Worm (Caenorhabditis elegans) whole organism, midembryonic: ENCODE data around the gene wht-1.

Source experiments
- T22C8.4 ChIP-seq: fragments of 200-800 bp; sonication (Bioruptor generic); IDR thresholded peaks from 2 replicates; pipeline ENCODE4 v1.3.6; 2022; ENCODE audit warnings: missing genetic modification characterization, missing compliant biosample characterization
- cog-1 ChIP-seq: sonication (generic microtip); optimal IDR thresholded peaks from 2 replicates; lab custom pipeline; 2016; ENCODE audit warnings: missing genetic modification characterization, missing compliant biosample characterization
- flt-1 ChIP-seq: fragments of 200-800 bp; sonication (Bioruptor generic); IDR thresholded peaks from 2 replicates; pipeline ENCODE4 v1.3.6; 2022; ENCODE audit warnings: missing genetic modification characterization, missing compliant biosample characterization
- klf-2 ChIP-seq: fragments of 200-800 bp; sonication (Bioruptor generic); conservative IDR thresholded peaks from 2 replicates; pipeline ENCODE4 v1.3.6; 2022; ENCODE audit warnings: missing genetic modification reagents, missing genetic modification characterization, missing compliant biosample characterization
- med-1 ChIP-seq: sonication (generic microtip); optimal IDR thresholded peaks from 2 replicates; lab custom pipeline; 2017; ENCODE audit warnings: missing genetic modification characterization, mild to moderate bottlenecking, missing compliant biosample characterization, antibody characterized with exemption, missing genetic modification reagents; ENCODE audit not compliant: insufficient read depth
- ref-1 ChIP-seq: fragments of 200-800 bp; sonication (Bioruptor generic); conservative IDR thresholded peaks from 2 replicates; pipeline ENCODE4 v1.3.6; 2022; ENCODE audit warnings: missing genetic modification reagents, missing genetic modification characterization, missing compliant biosample characterization
- tab-1 ChIP-seq: fragments of 200-800 bp; sonication (Bioruptor generic); IDR thresholded peaks from 2 replicates; pipeline ENCODE4 v1.3.6; 2022; ENCODE audit warnings: missing genetic modification characterization, missing compliant biosample characterization
- ztf-23 ChIP-seq: fragments of 200-800 bp; sonication (Bioruptor generic); IDR thresholded peaks from 2 replicates; pipeline ENCODE4 v1.3.6; 2022; ENCODE audit warnings: missing genetic modification reagents, missing genetic modification characterization, missing compliant biosample characterization
- ztf-29 ChIP-seq: fragments of 200-800 bp; sonication (Bioruptor generic); IDR thresholded peaks from 2 replicates; pipeline ENCODE4 v1.3.6; 2022; ENCODE audit warnings: missing genetic modification reagents, missing genetic modification characterization, missing compliant biosample characterization

wht-1 gene

DNA sequence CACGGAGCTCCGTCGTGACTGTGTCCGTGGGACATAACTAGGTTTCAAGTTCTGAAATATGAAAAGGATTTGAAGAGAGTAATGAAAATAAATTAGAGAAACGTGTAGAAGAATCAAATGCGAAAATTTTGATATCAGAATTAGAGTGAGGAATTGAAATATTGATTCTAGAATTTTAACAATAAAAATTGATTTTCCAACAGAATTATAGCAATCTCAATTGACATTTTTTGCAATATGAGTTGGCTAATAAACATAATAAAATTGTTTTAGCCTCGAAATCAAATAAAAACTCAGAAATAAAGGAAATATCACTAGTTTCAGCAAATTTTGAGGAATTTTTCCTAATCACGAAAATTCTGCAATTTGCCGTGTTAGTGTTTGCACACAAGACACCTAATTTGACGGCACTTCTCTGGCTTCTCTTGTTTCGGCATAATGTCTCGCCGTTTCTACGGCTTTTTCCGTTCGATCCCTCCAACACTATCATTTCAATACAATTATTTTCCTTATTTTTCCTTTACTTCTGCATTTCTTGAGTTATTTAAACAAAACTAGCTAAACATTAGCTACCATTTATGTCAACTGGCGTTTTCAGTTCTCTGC is 28.8 kb upstream of the wht-1 start, which contains the start of gene nmt-1:
Gene nmt-1, minus strand, starts transcription at position 51 of the 606 bp plus-strand sequence.
- no peak for TF ChIP-seq klf-2
- TF ChIP-seq ztf-29 (GFP tag; lab: Robert Waterston, UW): no peak
- no peak for TF ChIP-seq tab-1
- TF ChIP-seq flt-1: no peak
- no peak for TF ChIP-seq med-1 (GFP tag; lab: Kevin White, UChicago)
- no peak for TF ChIP-seq T22C8.4 (GFP tag; lab: Robert Waterston, UW)
- no peak for TF ChIP-seq ref-1
- TF ChIP-seq ztf-23: no peak
- TF ChIP-seq cog-1 (tag; lab: Kevin White, UChicago): no peak

- no peak for TF ChIP-seq flt-1
- no peak for TF ChIP-seq med-1 (GFP tag; lab: Kevin White, UChicago)
- TF ChIP-seq ztf-29 (GFP tag; lab: Robert Waterston, UW): no peak
- no peak for TF ChIP-seq tab-1
- TF ChIP-seq ztf-23: no peak
Measured at ce11 chrIII:6110187-6110586, 22.6 kb upstream of the wht-1 start.

DNA sequence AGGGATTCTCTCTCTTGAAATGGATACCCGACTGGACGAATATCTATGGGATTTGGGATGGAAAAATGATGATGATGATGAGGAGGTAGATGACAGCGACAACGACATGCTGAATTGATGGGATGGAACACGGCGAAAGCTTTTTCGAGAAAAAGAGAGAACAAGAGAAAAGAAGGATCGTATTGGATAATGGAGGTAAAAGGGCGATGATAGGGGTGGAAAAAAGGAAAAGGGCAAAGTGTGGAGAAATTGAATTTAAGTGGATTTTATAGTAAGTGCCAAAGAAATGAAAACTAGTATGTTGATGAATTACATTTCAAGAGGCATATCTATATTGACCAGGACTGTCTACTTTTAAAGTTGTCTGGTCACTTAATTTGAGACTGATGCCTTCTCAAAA is 18.3 kb upstream of the wht-1 start:
- TF ChIP-seq med-1 (GFP tag; lab: Kevin White, UChicago) (no peak), ztf-29 (GFP tag; lab: Robert Waterston, UW) (no peak), flt-1 (no peak)

DNA sequence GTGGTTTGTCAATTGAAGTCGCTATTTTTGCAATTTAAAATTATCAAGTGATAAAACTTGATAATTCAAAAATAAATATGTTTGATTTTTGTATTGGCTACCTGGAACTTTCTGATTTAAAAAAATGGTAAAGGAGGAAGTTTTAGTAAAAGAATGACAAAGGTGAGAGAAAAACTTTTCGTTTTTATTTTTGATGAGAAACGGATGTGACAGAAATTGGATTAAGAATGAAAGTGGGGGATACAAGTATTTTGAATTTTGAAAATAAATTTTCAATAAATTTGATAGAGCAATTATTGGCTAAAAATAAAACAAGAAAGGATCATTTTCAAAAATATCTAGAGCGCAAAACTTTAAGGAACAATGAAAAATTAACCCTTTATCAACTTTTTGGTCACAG is 15.2 kb upstream of the wht-1 start, which contains the start of gene C05D10.4:
Gene C05D10.4, minus strand, starts transcription at position 101 of the 400 bp plus-strand sequence.
- TF ChIP-seq T22C8.4 (GFP tag; lab: Robert Waterston, UW) (no peak), tab-1 (no peak), ztf-23 (no peak)

DNA sequence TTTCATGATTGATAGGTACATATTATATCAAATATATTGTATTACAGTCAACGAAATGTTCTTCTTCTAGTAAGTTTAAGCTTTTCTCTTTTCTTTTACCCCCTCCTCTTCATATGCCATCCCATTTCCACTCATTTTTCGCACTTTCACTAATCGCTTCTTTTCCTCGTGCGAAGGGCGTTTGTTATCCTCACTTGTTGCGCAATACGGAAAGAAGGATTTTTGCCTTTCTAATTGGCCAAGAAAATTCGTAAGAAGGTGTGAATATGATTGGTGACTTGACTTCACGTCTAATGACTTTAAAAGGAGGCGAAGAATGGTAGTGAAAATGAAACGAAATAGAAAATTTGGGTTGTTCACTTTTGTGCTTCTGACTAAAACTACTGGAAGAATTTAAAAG is 8.1 kb upstream of the wht-1 start:
- TF ChIP-seq ztf-29 (GFP tag; lab: Robert Waterston, UW) (no peak), klf-2 (no peak), ztf-23 (no peak), flt-1 (no peak), T22C8.4 (GFP tag; lab: Robert Waterston, UW) (no peak), tab-1 (no peak), ref-1 (no peak), med-1 (GFP tag; lab: Kevin White, UChicago) (no peak), cog-1 (tag; lab: Kevin White, UChicago) (no peak)

DNA sequence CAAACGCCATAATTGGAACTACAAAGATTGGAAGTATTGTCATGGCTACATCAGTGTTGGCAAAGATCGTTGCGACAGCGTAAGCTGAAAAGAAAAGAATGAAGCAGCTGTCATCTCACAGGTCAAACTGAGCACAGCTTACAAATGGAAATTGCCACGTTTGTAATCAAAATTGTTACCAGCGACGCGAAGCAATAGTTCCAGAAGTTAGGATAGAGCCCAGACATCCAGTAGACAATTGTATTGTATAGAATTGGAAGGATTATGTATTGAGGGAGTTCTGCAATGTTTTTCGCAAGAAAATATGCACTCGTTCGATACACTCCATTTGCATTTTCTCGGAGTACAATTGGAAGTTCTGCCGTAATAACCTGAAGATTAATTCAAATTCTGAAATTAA is 2.2 kb downstream of the wht-1 start:
- TF ChIP-seq flt-1 (no peak), ref-1 (no peak), med-1 (GFP tag; lab: Kevin White, UChicago) (no peak), klf-2 (no peak), cog-1 (tag; lab: Kevin White, UChicago) (no peak), ztf-29 (GFP tag; lab: Robert Waterston, UW) (no peak), T22C8.4 (GFP tag; lab: Robert Waterston, UW) (no peak), tab-1 (no peak), ztf-23 (no peak)

ce11 chrIII:6080263-6080662 is 7.3 kb downstream of the wht-1 start, which contains the start of gene attf-4:
TSS of gene attf-4 (plus strand) at chrIII:6080563.
- TF ChIP-seq med-1 (GFP tag; lab: Kevin White, UChicago): no peak
- no peak for TF ChIP-seq tab-1
- no peak for TF ChIP-seq T22C8.4 (GFP tag; lab: Robert Waterston, UW)
- TF ChIP-seq ref-1: no peak

- TF ChIP-seq flt-1 (0 out of 2 replicates have a peak, but pooled peaks have one; percentile 35), cog-1 (tag; lab: Kevin White, UChicago) (no peak)
Measured at ce11 chrIII:6078917-6079316, 8.6 kb downstream of the wht-1 start.

- TF ChIP-seq T22C8.4 (GFP tag; lab: Robert Waterston, UW) (no peak), klf-2 (no peak), flt-1 (no peak), ztf-29 (GFP tag; lab: Robert Waterston, UW) (no peak), cog-1 (tag; lab: Kevin White, UChicago) (no peak), tab-1 (no peak), ref-1 (no peak), ztf-23 (no peak), med-1 (GFP tag; lab: Kevin White, UChicago) (no peak)
Measured at ce11 chrIII:6077973-6078372, 9.6 kb downstream of the wht-1 start.

DNA sequence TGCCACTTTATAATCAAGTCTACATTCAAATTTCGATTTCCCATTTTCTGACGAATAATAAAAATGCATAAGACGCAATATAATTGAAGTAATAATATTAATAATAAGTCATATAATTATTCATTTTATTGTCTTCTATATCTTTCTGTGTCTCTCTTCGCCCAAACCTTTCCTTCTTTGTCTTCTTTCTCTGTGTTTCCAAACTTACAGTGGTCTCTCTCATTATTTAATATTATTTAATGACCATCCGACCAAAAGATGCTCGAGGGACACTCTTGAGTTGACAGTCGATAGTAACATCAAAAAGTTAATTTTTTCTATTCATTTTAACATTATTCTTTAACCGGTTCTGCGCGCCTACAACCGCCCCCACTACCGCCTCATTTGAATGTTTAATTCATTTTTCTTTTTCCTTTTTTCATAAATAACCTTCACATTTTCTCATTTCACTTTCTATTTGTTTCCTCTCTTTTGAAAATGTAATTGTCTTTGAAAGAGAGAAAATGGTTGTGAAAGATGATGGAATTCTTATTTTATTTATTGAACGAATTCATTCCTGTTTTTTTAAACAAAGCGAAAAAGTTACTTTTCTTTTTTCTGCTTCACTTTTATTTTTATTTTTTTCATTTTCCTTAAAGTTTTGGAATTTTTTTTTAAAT is 13.8 kb downstream of the wht-1 start:
- no peak for TF ChIP-seq flt-1
- TF ChIP-seq cog-1 (tag; lab: Kevin White, UChicago): peak; percentile 8
- TF ChIP-seq ztf-29 (GFP tag; lab: Robert Waterston, UW): no peak

- no peak for TF ChIP-seq med-1 (GFP tag; lab: Kevin White, UChicago)
- no peak for TF ChIP-seq tab-1
- TF ChIP-seq cog-1 (tag; lab: Kevin White, UChicago): no peak
- TF ChIP-seq ztf-23: no peak
- TF ChIP-seq ztf-29 (GFP tag; lab: Robert Waterston, UW): no peak
- no peak for TF ChIP-seq flt-1
- no peak for TF ChIP-seq T22C8.4 (GFP tag; lab: Robert Waterston, UW)
- no peak for TF ChIP-seq ref-1
Measured at ce11 chrIII:6072937-6073336, 14.6 kb downstream of the wht-1 start.
